Fruit fly (Drosophila melanogaster) whole organism, wandering third instar larva: ENCODE results near the gene smash.

ENCODE experiments used
- Dfd ChIP-seq: fragments of >200 bp; optimal IDR thresholded peaks from 2 replicates; lab custom pipeline; 2017; ENCODE audit warnings: missing biosample characterization, missing genetic modification characterization
- Dif ChIP-seq: fragments of 200-275, 200-300 bp; sonication (Bioruptor generic); optimal IDR thresholded peaks from 2 replicates; lab custom pipeline; 2018; ENCODE audit warnings: missing biosample characterization, missing genetic modification characterization; ENCODE audit not compliant: partially characterized antibody
- OdsH ChIP-seq: fragments of 200-800 bp; sonication (Bioruptor generic); optimal IDR thresholded peaks from 2 replicates; lab custom pipeline; 2016; ENCODE audit warnings: missing biosample characterization, mild to moderate bottlenecking, missing genetic modification characterization
- br ChIP-seq: fragments of 200-800 bp; sonication (Bioruptor generic); optimal IDR thresholded peaks from 2 replicates; lab custom pipeline; 2016; ENCODE audit warnings: missing biosample characterization, missing genetic modification characterization
- dl ChIP-seq, 2 experiments: fragments of 175-275, 200-275 bp in 1 of 2; fragments of 200-275 bp in 1 of 2; sonication (Bioruptor generic); optimal IDR thresholded peaks; lab custom pipeline; 2018; ENCODE audit warnings: mild to moderate bottlenecking in 2 of 2, missing biosample characterization in 2 of 2, missing genetic modification characterization in 2 of 2, moderate library complexity in 2 of 2; ENCODE audit not compliant: partially characterized antibody in 2 of 2, insufficient read depth in 1 of 2
- ey ChIP-seq: fragments of 200-800 bp; sonication (Bioruptor generic); optimal IDR thresholded peaks from 2 replicates; lab custom pipeline; 2016; ENCODE audit warnings: missing biosample characterization, missing genetic modification characterization
- foxo ChIP-seq, 2 experiments: fragments of 200-800 bp; sonication (Bioruptor generic); optimal IDR thresholded peaks; 2 replicates in 1 of 2; 3 replicates in 1 of 2; lab custom pipeline; 2016 to 2017; ENCODE audit warnings: missing biosample characterization in 2 of 2, missing genetic modification characterization in 2 of 2
- jim ChIP-seq: fragments of 175-275, 200-325 bp; sonication (Bioruptor generic); optimal IDR thresholded peaks from 2 replicates; lab custom pipeline; 2016; ENCODE audit warnings: missing biosample characterization, mild to moderate bottlenecking, missing genetic modification characterization
- pan ChIP-seq: fragments of >200 bp; optimal IDR thresholded peaks from 2 replicates; lab custom pipeline; 2017
- psq ChIP-seq: fragments of 200-800 bp; sonication (Bioruptor generic); optimal IDR thresholded peaks from 3 replicates; lab custom pipeline; 2017; ENCODE audit warnings: missing biosample characterization, mild to moderate bottlenecking, missing genetic modification characterization, moderate library complexity
- rgr ChIP-seq: fragments of 200-800 bp; sonication (Bioruptor generic); optimal IDR thresholded peaks from 3 replicates; lab custom pipeline; 2016; ENCODE audit warnings: missing biosample characterization, mild to moderate bottlenecking, missing genetic modification characterization
- sage ChIP-seq: fragments of 200-800 bp; sonication (Bioruptor generic); optimal IDR thresholded peaks from 2 replicates; lab custom pipeline; 2016; ENCODE audit warnings: missing biosample characterization, mild to moderate bottlenecking, missing genetic modification characterization
- tai ChIP-seq: sonication (Bioruptor generic); optimal IDR thresholded peaks from 2 replicates; lab custom pipeline; 2016; ENCODE audit warnings: missing biosample characterization, missing genetic modification characterization
- usp ChIP-seq: fragments of >200 bp; optimal IDR thresholded peaks from 2 replicates; lab custom pipeline; 2017; ENCODE audit warnings: missing biosample characterization, missing genetic modification characterization

dm6 chr3R:4649880-4650493 lies 9.4 kb upstream of the smash start:
- TF ChIP-seq tai (GFP tag; lab: Kevin White, UChicago): no peak
- no peak for TF ChIP-seq Dif (GFP tag; lab: Kevin White, UChicago)
- TF ChIP-seq OdsH (GFP tag; lab: Kevin White, UChicago): no peak
- TF ChIP-seq rgr: no peak
- TF ChIP-seq ey (GFP tag; lab: Kevin White, UChicago): no peak
- TF ChIP-seq pan (lab: Kevin White, UChicago): no peak
- no peak for TF ChIP-seq sage (GFP tag; lab: Kevin White, UChicago)
- no peak for TF ChIP-seq Dfd (GFP tag; lab: Kevin White, UChicago)
- no peak for TF ChIP-seq dl (GFP tag; optimal IDR thresholded peaks at IDR 0.05; lab: Kevin White, UChicago; ENCODE audit: insufficient read depth in 1 of 2, partially characterized antibody in 2 of 2)
- no peak for TF ChIP-seq jim
- TF ChIP-seq foxo (GFP tag; optimal IDR thresholded peaks at IDR 0.05; lab: Kevin White, UChicago): no peak
- peak; percentile 94 for TF ChIP-seq psq (GFP tag; lab: Kevin White, UChicago)
- no peak for TF ChIP-seq br (GFP tag; lab: Kevin White, UChicago)
- TF ChIP-seq usp (GFP tag; lab: Kevin White, UChicago): no peak
